Worm (Caenorhabditis elegans): ENCODE results near the gene srj-4.

Gene srj-4

ce11 chrV:12159975-12160374, 3.0 kb upstream of the srj-4 start:
- TF ChIP-seq F39B2.1 (GFP tag; IDR thresholded peaks at IDR 0.05), result no peak
- no peak for TF ChIP-seq xnd-1 (tag; optimal IDR thresholded peaks at IDR 0.05)
- TF ChIP-seq nfyb-1 (GFP tag; IDR thresholded peaks at IDR 0.05), result no peak
- no peak for TF ChIP-seq aptf-3 (GFP tag; IDR thresholded peaks at IDR 0.05)
- TF ChIP-seq egrh-3 (GFP tag; IDR thresholded peaks at IDR 0.05), result no peak
- TF ChIP-seq bed-2 (GFP tag; IDR thresholded peaks at IDR 0.05), result no peak
- no peak for TF ChIP-seq tbp1 (GFP tag; optimal IDR thresholded peaks at IDR 0.05)
- no peak for TF ChIP-seq athp-1 (tag; optimal IDR thresholded peaks at IDR 0.05)
- TF ChIP-seq nhr-90 (tag; optimal IDR thresholded peaks at IDR 0.05), result no peak
- TF ChIP-seq him-1 (tag; optimal IDR thresholded peaks at IDR 0.05), result no peak
- no peak for TF ChIP-seq ceh-40 (GFP tag; IDR thresholded peaks at IDR 0.05)
- TF ChIP-seq pha-4 (tag; optimal IDR thresholded peaks at IDR 0.05), result no peak

- TF ChIP-seq tbp1 (GFP tag; optimal IDR thresholded peaks at IDR 0.05) (no peak), efl-1 (GFP tag; optimal IDR thresholded peaks at IDR 0.05) (no peak), sdz-38 (tag; optimal IDR thresholded peaks at IDR 0.05) (no peak), tbx-9 (tag; optimal IDR thresholded peaks at IDR 0.05; ENCODE audit: borderline replicate concordance) (no peak), rec-8 (tag; optimal IDR thresholded peaks at IDR 0.05) (no peak), ztf-25 (GFP tag; IDR thresholded peaks at IDR 0.05) (no peak), snpc-1.3 (tag; optimal IDR thresholded peaks at IDR 0.05; ENCODE audit: insufficient read depth) (no peak), pha-4 (tag; optimal IDR thresholded peaks at IDR 0.05) (no peak), K11D2.4 (GFP tag; IDR thresholded peaks at IDR 0.05) (no peak), somi-1 (GFP tag; optimal IDR thresholded peaks at IDR 0.05) (no peak), Y67H2A.10 (GFP tag; conservative IDR thresholded peaks at IDR 0.05) (no peak), die-1 (tag; optimal IDR thresholded peaks at IDR 0.05) (no peak), nfyb-1 (GFP tag; IDR thresholded peaks at IDR 0.05) (no peak), him-1 (tag; optimal IDR thresholded peaks at IDR 0.05) (no peak), rpc-1 (optimal IDR thresholded peaks at IDR 0.05) (no peak), rpc-1 (tag; optimal IDR thresholded peaks at IDR 0.05) (no peak), ztf-6 (GFP tag; IDR thresholded peaks at IDR 0.05) (no peak), lsl-1 (GFP tag; optimal IDR thresholded peaks at IDR 0.05) (no peak)
These were observed 1.8 kb upstream of the srj-4 start for ce11 chrV:12161157-12161556.

ce11 chrV:12162220-12162619, 786 bp upstream of the srj-4 start, which contains the start of gene C27A7.5:
TSS of gene C27A7.5 (minus strand) at chrV:12162320.
- TF ChIP-seq nhr-80 (tag; optimal IDR thresholded peaks at IDR 0.05) (no peak), lin-26 (GFP tag; IDR thresholded peaks at IDR 0.05) (no peak), attf-6 (GFP tag; IDR thresholded peaks at IDR 0.05) (no peak), Y95B8A.8 (GFP tag; IDR thresholded peaks at IDR 0.05) (no peak), die-1 (tag; optimal IDR thresholded peaks at IDR 0.05) (no peak), ztf-22 (GFP tag; optimal IDR thresholded peaks at IDR 0.05) (no peak), bed-2 (GFP tag; IDR thresholded peaks at IDR 0.05) (no peak), aptf-3 (GFP tag; IDR thresholded peaks at IDR 0.05) (no peak), sea-2 (GFP tag; IDR thresholded peaks at IDR 0.05) (no peak), rpc-1 (optimal IDR thresholded peaks at IDR 0.05) (no peak), rpc-1 (tag; optimal IDR thresholded peaks at IDR 0.05) (no peak), F39B2.1 (GFP tag; IDR thresholded peaks at IDR 0.05) (no peak), hlh-26 (GFP tag; conservative IDR thresholded peaks at IDR 0.05) (no peak), egrh-3 (GFP tag; IDR thresholded peaks at IDR 0.05) (no peak), madf-8 (GFP tag; conservative IDR thresholded peaks at IDR 0.05) (no peak), him-1 (tag; optimal IDR thresholded peaks at IDR 0.05) (no peak), aptf-2 (GFP tag; conservative IDR thresholded peaks at IDR 0.05) (no peak)

- TF ChIP-seq egrh-3 (GFP tag; IDR thresholded peaks at IDR 0.05) (peak; percentile 96), F39B2.1 (GFP tag; IDR thresholded peaks at IDR 0.05) (no peak), ztf-3 (GFP tag; optimal IDR thresholded peaks at IDR 0.05) (no peak), aptf-3 (GFP tag; IDR thresholded peaks at IDR 0.05) (0 out of 2 replicates have a peak, but pooled peaks have one; percentile 66)
These were observed 4.0 kb downstream of the srj-4 start for ce11 chrV:12167031-12167430.
